Worm (Caenorhabditis elegans) whole organism, late embryonic: ENCODE results near the gene afmd-2.

ENCODE experiments used
- F13H6.1 ChIP-seq: sonication (generic microtip); optimal IDR thresholded peaks from 2 replicates; lab custom pipeline; 2016; ENCODE audit warnings: missing genetic modification characterization, missing compliant biosample characterization
- ama-1 ChIP-seq: fragments of 150-350 bp; optimal IDR thresholded peaks from 2 replicates; lab custom pipeline; 2014
- ceh-24 ChIP-seq: sonication (generic microtip); optimal IDR thresholded peaks from 2 replicates; lab custom pipeline; 2016; ENCODE audit warnings: mild to moderate bottlenecking, missing genetic modification characterization, missing compliant biosample characterization
- dve-1 ChIP-seq: sonication (generic microtip); optimal IDR thresholded peaks from 2 replicates; lab custom pipeline; 2017; ENCODE audit warnings: antibody characterized with exemption, mild to moderate bottlenecking, missing genetic modification characterization, missing compliant biosample characterization
- hlh-30 ChIP-seq: sonication (generic microtip); optimal IDR thresholded peaks from 2 replicates; lab custom pipeline; 2017; ENCODE audit warnings: antibody characterized with exemption, missing genetic modification characterization, missing compliant biosample characterization; ENCODE audit not compliant: insufficient read depth
- lin-11 ChIP-seq: fragments of 200-800 bp; sonication (Bioruptor generic); optimal IDR thresholded peaks from 2 replicates; lab custom pipeline; 2018; ENCODE audit warnings: mild to moderate bottlenecking, missing genetic modification characterization, missing compliant biosample characterization
- nhr-11 ChIP-seq: fragments of 150-350 bp; optimal IDR thresholded peaks from 2 replicates; lab custom pipeline; 2014; ENCODE audit warnings: missing biosample characterization, missing genetic modification characterization
- odd-2 ChIP-seq: sonication (generic microtip); optimal IDR thresholded peaks from 2 replicates; lab custom pipeline; 2017; ENCODE audit warnings: antibody characterized with exemption, mild to moderate bottlenecking, missing genetic modification characterization, missing compliant biosample characterization
- pha-2 ChIP-seq: sonication (generic microtip); optimal IDR thresholded peaks from 2 replicates; lab custom pipeline; 2017; ENCODE audit warnings: mild to moderate bottlenecking, missing genetic modification characterization, missing compliant biosample characterization
- pqm-1 ChIP-seq: sonication (generic microtip); optimal IDR thresholded peaks from 2 replicates; lab custom pipeline; 2016; ENCODE audit warnings: missing genetic modification characterization, missing compliant biosample characterization
- tbx-2 ChIP-seq: sonication (generic microtip); optimal IDR thresholded peaks from 2 replicates; lab custom pipeline; 2016; ENCODE audit warnings: missing genetic modification characterization, missing compliant biosample characterization

DNA sequence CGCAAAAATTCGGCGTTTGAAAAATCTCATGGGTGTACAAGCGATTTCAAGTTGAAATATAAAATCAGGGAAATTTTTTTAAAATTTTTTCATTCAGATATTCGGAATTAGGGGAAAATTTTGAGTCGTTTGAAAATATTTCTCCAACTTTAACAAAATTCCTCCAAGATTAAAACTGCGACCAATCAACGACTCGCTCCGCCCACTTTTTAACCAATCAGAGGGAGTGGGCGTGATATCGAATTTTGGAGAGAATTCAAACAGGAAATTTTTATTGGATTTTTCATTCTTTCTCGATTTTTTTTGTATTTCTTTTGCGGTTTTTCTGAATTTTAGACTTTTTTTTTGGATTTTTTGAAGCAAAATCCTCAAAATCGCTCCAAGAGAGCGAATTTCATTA is 16.2 kb downstream of the afmd-2 start:
- TF ChIP-seq lin-11 (tag; lab: Kevin White, UChicago) (no peak), odd-2 (tag; lab: Kevin White, UChicago) (no peak), ama-1 (no peak), ceh-24 (tag; lab: Kevin White, UChicago) (no peak), hlh-30 (no peak), dve-1 (tag; lab: Kevin White, UChicago) (no peak), tbx-2 (no peak), pha-2 (tag; lab: Kevin White, UChicago) (no peak), pqm-1 (no peak), nhr-11 (no peak), F13H6.1 (no peak)
